Fruit fly (Drosophila melanogaster): ENCODE results near the gene CG10738.
A peak's percentile ranks its signal among the peaks of the same experiment; 100 is the strongest.

CG10738 gene

DNA sequence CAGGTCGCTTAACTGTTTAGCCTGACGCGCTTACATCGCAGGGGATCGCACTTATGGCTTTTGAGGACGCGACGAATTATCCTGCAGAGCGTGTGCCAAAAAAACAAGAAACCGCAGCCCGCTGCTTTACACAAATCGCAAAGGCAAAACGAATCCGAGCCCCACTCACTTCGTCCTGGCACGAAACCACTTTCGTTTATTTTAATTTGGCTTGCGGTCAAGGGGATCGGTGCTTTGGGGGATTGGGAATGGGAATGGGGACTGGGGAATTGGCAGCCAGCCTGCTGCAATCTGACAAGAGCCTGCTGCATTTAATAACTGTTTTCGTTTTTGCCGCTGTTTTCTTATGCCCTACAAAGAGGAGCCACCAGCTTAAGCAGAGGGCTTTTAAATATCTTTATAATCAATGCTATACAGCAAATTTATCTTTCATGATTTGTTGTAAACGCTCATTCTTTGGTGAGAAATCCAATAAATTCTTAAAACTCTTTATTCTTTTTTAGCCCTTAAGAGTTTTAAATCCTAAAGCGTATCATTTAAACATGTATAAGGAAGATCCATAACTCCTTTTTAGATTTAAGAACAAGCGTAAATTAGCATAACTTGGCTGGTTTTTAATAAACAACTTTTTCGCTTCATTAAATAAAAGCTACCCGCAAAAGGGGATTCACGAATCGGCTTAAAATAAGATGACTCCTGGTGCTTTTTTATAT, 40.6 kb upstream of the CG10738 start (continued):
- no peak for TF ChIP-seq CG11294 (GFP tag; IDR thresholded peaks at IDR 0.05)
- peak; percentile 43 for TF ChIP-seq pdm3 (GFP tag; optimal IDR thresholded peaks at IDR 0.05)
- peak; percentile 50 for TF ChIP-seq lz (GFP tag; optimal IDR thresholded peaks at IDR 0.05)
- peak; percentile 67 for TF ChIP-seq topi (GFP tag; optimal IDR thresholded peaks at IDR 0.05)
- TF ChIP-seq Smox (GFP tag; optimal IDR thresholded peaks at IDR 0.05): peak; percentile 67
- TF ChIP-seq CG16779 (tag; optimal IDR thresholded peaks at IDR 0.05): no peak
- TF ChIP-seq CG6808 (GFP tag; optimal IDR thresholded peaks at IDR 0.05): peak; percentile 39
- TF ChIP-seq Sox15 (GFP tag; optimal IDR thresholded peaks at IDR 0.05): peak; percentile 7
- TF ChIP-seq Sox102F (GFP tag; optimal IDR thresholded peaks at IDR 0.05): peak; percentile 47
- TF ChIP-seq CG7368 (GFP tag; optimal IDR thresholded peaks at IDR 0.05): no peak
- TF ChIP-seq CG8319 (GFP tag; optimal IDR thresholded peaks at IDR 0.05): no peak
- TF ChIP-seq Eip75B (GFP tag; optimal IDR thresholded peaks at IDR 0.05): peak; percentile 49
- TF ChIP-seq Lpt (GFP tag; optimal IDR thresholded peaks at IDR 0.05): no peak
- peak; percentile 66 for TF ChIP-seq CG31627 (GFP tag; optimal IDR thresholded peaks at IDR 0.05)
- no peak for TF ChIP-seq CG32006 (GFP tag; optimal IDR thresholded peaks at IDR 0.05)
- TF ChIP-seq cyc (GFP tag; optimal IDR thresholded peaks at IDR 0.05): peak; percentile 48
- TF ChIP-seq CG10669 (GFP tag; optimal IDR thresholded peaks at IDR 0.05): peak; percentile 25
- peak; percentile 50 for TF ChIP-seq CG3919 (GFP tag; optimal IDR thresholded peaks at IDR 0.05)
- peak; percentile 35 for TF ChIP-seq Sox14 (GFP tag; optimal IDR thresholded peaks at IDR 0.05)
- no peak for TF ChIP-seq Gug (GFP tag; IDR thresholded peaks at IDR 0.05)

DNA sequence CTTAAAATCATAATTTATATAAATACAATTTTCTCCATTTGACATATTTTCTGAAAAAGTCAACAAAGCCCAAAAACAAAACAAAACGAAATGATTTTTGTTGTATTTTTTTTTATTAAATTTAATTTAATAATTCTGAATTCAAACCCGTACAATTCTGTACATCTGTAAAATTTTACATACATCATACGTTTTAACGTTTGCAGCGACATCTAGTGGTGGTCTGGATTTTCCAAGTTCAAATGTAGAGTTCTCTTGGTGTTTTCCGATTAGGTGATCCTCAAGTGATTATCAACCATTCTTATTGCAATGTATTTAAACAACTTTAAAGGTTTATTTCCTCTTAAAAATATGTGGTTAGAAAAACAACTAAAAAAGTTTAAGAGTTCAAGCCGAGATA, 39.6 kb upstream of the CG10738 start:
- TF ChIP-seq Sox102F (GFP tag; optimal IDR thresholded peaks at IDR 0.05) (no peak), CG4318 (GFP tag; optimal IDR thresholded peaks at IDR 0.05) (no peak), Met (GFP tag; optimal IDR thresholded peaks at IDR 0.05) (peak; percentile 5), CG7368 (GFP tag; optimal IDR thresholded peaks at IDR 0.05) (no peak), salr (GFP tag; optimal IDR thresholded peaks at IDR 0.05) (no peak), eg (GFP tag; IDR thresholded peaks at IDR 0.05) (no peak), CG6276 (GFP tag; optimal IDR thresholded peaks at IDR 0.05) (no peak), Hr38 (GFP tag; optimal IDR thresholded peaks at IDR 0.05) (no peak), CG9139 (GFP tag; optimal IDR thresholded peaks at IDR 0.05) (no peak), fd85E (GFP tag; optimal IDR thresholded peaks at IDR 0.05) (no peak), cyc (GFP tag; optimal IDR thresholded peaks at IDR 0.05) (peak; percentile 37), ss (GFP tag; optimal IDR thresholded peaks at IDR 0.05) (no peak), CG34406 (GFP tag; optimal IDR thresholded peaks at IDR 0.05) (no peak), CG10669 (GFP tag; optimal IDR thresholded peaks at IDR 0.05) (no peak), Sox15 (GFP tag; optimal IDR thresholded peaks at IDR 0.05) (no peak), CG8119 (GFP tag; IDR thresholded peaks at IDR 0.05) (no peak), achi (GFP tag; optimal IDR thresholded peaks at IDR 0.05) (no peak), CG6163 (GFP tag; IDR thresholded peaks at IDR 0.05) (no peak), Eip75B (GFP tag; optimal IDR thresholded peaks at IDR 0.05) (no peak), net (GFP tag; optimal IDR thresholded peaks at IDR 0.05) (no peak), CG32006 (GFP tag; optimal IDR thresholded peaks at IDR 0.05) (no peak), CG31627 (GFP tag; optimal IDR thresholded peaks at IDR 0.05) (peak; percentile 53), Smox (GFP tag; optimal IDR thresholded peaks at IDR 0.05) (no peak), Hr4 (GFP tag; optimal IDR thresholded peaks at IDR 0.05) (no peak), Sox14 (GFP tag; optimal IDR thresholded peaks at IDR 0.05) (no peak), CG8319 (GFP tag; optimal IDR thresholded peaks at IDR 0.05) (no peak), Eip78C (GFP tag) (peak; percentile 17), Gug (GFP tag; IDR thresholded peaks at IDR 0.05) (no peak), CG11762 (GFP tag; optimal IDR thresholded peaks at IDR 0.05; ENCODE audit: insufficient read depth) (no peak), vri (GFP tag; optimal IDR thresholded peaks at IDR 0.05) (no peak), CG16779 (tag; optimal IDR thresholded peaks at IDR 0.05) (no peak), Lpt (GFP tag; optimal IDR thresholded peaks at IDR 0.05) (no peak), fkh (GFP tag; optimal IDR thresholded peaks at IDR 0.05) (no peak), Hr39 (GFP tag; optimal IDR thresholded peaks at IDR 0.05) (peak; percentile 38), spab (GFP tag; optimal IDR thresholded peaks at IDR 0.05) (no peak), CG8632 (GFP tag; optimal IDR thresholded peaks at IDR 0.05) (no peak), CG11294 (GFP tag; IDR thresholded peaks at IDR 0.05) (no peak), CG1621 (tag; optimal IDR thresholded peaks at IDR 0.05) (peak; percentile 100), topi (GFP tag; optimal IDR thresholded peaks at IDR 0.05) (no peak), CG3919 (GFP tag; optimal IDR thresholded peaks at IDR 0.05) (no peak), CG11902 (GFP tag; optimal IDR thresholded peaks at IDR 0.05) (no peak), CG10631 (GFP tag; optimal IDR thresholded peaks at IDR 0.05) (peak; percentile 15), CG3032 (tag; optimal IDR thresholded peaks at IDR 0.05) (no peak), lz (GFP tag; optimal IDR thresholded peaks at IDR 0.05) (peak; percentile 26), Eip93F (GFP tag; optimal IDR thresholded peaks at IDR 0.05) (no peak)
